Worm (Caenorhabditis elegans) whole organism, L1 larva: Measurements from ENCODE around the gene C47D2.1.

Source experiments
- C04F5.9 ChIP-seq: sonication (generic microtip); optimal IDR thresholded peaks from 2 replicates; lab custom pipeline; 2016; ENCODE audit warnings: missing genetic modification characterization, missing compliant biosample characterization
- C16A3.4 ChIP-seq: fragments of 150-350 bp; optimal IDR thresholded peaks from 2 replicates; lab custom pipeline; 2014; ENCODE audit warnings: missing biosample characterization, missing genetic modification characterization
- C34B4.2 ChIP-seq: sonication (generic microtip); optimal IDR thresholded peaks from 2 replicates; lab custom pipeline; 2017; ENCODE audit warnings: mild to moderate bottlenecking, missing genetic modification characterization, missing compliant biosample characterization
- Y116A8C.19 ChIP-seq: sonication (generic microtip); optimal IDR thresholded peaks from 2 replicates; lab custom pipeline; 2016; ENCODE audit warnings: missing compliant biosample characterization, missing genetic modification characterization, borderline replicate concordance
- alr-1 ChIP-seq: fragments of 200-800 bp; sonication (Bioruptor generic); optimal IDR thresholded peaks from 2 replicates; lab custom pipeline; 2018; ENCODE audit warnings: borderline replicate concordance, mild to moderate bottlenecking, missing genetic modification characterization, missing compliant biosample characterization
- aly-2 ChIP-seq: fragments of 150-350 bp; optimal IDR thresholded peaks from 2 replicates; lab custom pipeline; 2014; ENCODE audit warnings: missing biosample characterization, missing genetic modification characterization
- ceh-63 ChIP-seq: fragments of 200-800 bp; sonication (Bioruptor generic); optimal IDR thresholded peaks from 2 replicates; lab custom pipeline; 2018; ENCODE audit warnings: mild to moderate bottlenecking, missing genetic modification characterization, missing compliant biosample characterization
- ceh-82 ChIP-seq, 3 experiments: fragments of 150-350 bp in 1 of 3; sonication (generic microtip) in 2 of 3; optimal IDR thresholded peaks; 2 replicates each; lab custom pipeline; 2014 to 2017; ENCODE audit warnings: missing biosample characterization in 3 of 3, missing genetic modification characterization in 3 of 3
- ceh-88 ChIP-seq: fragments of 200-800 bp; sonication (Bioruptor generic); IDR thresholded peaks from 2 replicates; pipeline ENCODE4 v1.3.6; 2022; ENCODE audit warnings: missing genetic modification characterization, missing compliant biosample characterization
- ceh-90 ChIP-seq: sonication (generic microtip); optimal IDR thresholded peaks from 2 replicates; lab custom pipeline; 2016; ENCODE audit warnings: missing genetic modification characterization, missing compliant biosample characterization
- ces-1 ChIP-seq: fragments of 150-350 bp; optimal IDR thresholded peaks from 2 replicates; lab custom pipeline; 2014; ENCODE audit warnings: missing biosample characterization, missing genetic modification reagents, missing genetic modification characterization
- dpl-1 ChIP-seq, 3 experiments: fragments of 150-350 bp in 2 of 3; sonication (generic microtip) in 1 of 3; optimal IDR thresholded peaks; 2 replicates each; lab custom pipeline; 2014 to 2017; ENCODE audit warnings: missing biosample characterization in 3 of 3, missing genetic modification characterization in 3 of 3, missing genetic modification reagents in 3 of 3
- dsc-1 ChIP-seq: sonication (generic microtip); optimal IDR thresholded peaks from 2 replicates; lab custom pipeline; 2016; ENCODE audit warnings: mild to moderate bottlenecking, missing genetic modification characterization, missing compliant biosample characterization
- efl-3 ChIP-seq: fragments of 200-800 bp; sonication (Bioruptor generic); optimal IDR thresholded peaks from 2 replicates; lab custom pipeline; 2018; ENCODE audit warnings: mild to moderate bottlenecking, missing genetic modification characterization, missing compliant biosample characterization
- egl-13 ChIP-seq: sonication (generic microtip); optimal IDR thresholded peaks from 2 replicates; lab custom pipeline; 2016; ENCODE audit warnings: missing genotype, missing genetic modification reagents, missing genetic modification characterization, missing compliant biosample characterization
- egl-27 ChIP-seq, 2 experiments: fragments of 150-350 bp in 1 of 2; sonication (generic microtip); optimal IDR thresholded peaks; 3 replicates each; lab custom pipeline; 2017 to 2018; ENCODE audit warnings: missing biosample characterization in 2 of 2, missing genetic modification characterization in 2 of 2, missing genetic modification reagents in 2 of 2
- elt-2 ChIP-seq: sonication (generic microtip); optimal IDR thresholded peaks from 2 replicates; lab custom pipeline; 2016; ENCODE audit warnings: missing genetic modification characterization, mild to moderate bottlenecking, inconsistent platforms, missing compliant biosample characterization, missing genetic modification reagents
- elt-3 ChIP-seq, 6 experiments: fragments of 150-350 bp in 1 of 6; sonication (generic microtip); optimal IDR thresholded peaks; 2 replicates each; lab custom pipeline; 2017 to 2018; ENCODE audit warnings: missing biosample characterization in 6 of 6, missing genetic modification characterization in 6 of 6, inconsistent platforms in 1 of 6
- ets-5 ChIP-seq: fragments of 200-800 bp; sonication (Bioruptor generic); IDR thresholded peaks from 2 replicates; pipeline ENCODE4 v1.3.6; 2022; ENCODE audit warnings: missing genetic modification characterization, missing compliant biosample characterization
- fkh-10 ChIP-seq: sonication (generic microtip); optimal IDR thresholded peaks from 2 replicates; lab custom pipeline; 2017; ENCODE audit warnings: missing biosample characterization, missing genetic modification reagents, missing genetic modification characterization
- fkh-4 ChIP-seq: sonication (generic microtip); optimal IDR thresholded peaks from 2 replicates; lab custom pipeline; 2016; ENCODE audit warnings: missing compliant biosample characterization, missing genetic modification characterization, borderline replicate concordance
- fkh-8 ChIP-seq: sonication (generic microtip); optimal IDR thresholded peaks from 2 replicates; lab custom pipeline; 2016; ENCODE audit warnings: mild to moderate bottlenecking, missing genetic modification characterization, missing compliant biosample characterization
- fos-1 ChIP-seq: fragments of 150-350 bp; optimal IDR thresholded peaks from 2 replicates; lab custom pipeline; 2014; ENCODE audit warnings: missing biosample characterization, missing genetic modification characterization
- grh-1 ChIP-seq: fragments of 200-800 bp; sonication (Bioruptor generic); IDR thresholded peaks from 2 replicates; pipeline ENCODE4 v1.3.6; 2022; ENCODE audit warnings: missing genetic modification reagents, missing genetic modification characterization, missing compliant biosample characterization
- hlh-17 ChIP-seq: fragments of 200-800 bp; sonication (Bioruptor generic); optimal IDR thresholded peaks from 2 replicates; lab custom pipeline; 2018; ENCODE audit warnings: missing genetic modification characterization, mild to moderate bottlenecking, missing compliant biosample characterization, moderate library complexity, borderline replicate concordance
- hlh-4 ChIP-seq: sonication (generic microtip); optimal IDR thresholded peaks from 2 replicates; lab custom pipeline; 2016; ENCODE audit warnings: mild to moderate bottlenecking, missing genetic modification characterization, missing compliant biosample characterization
- hpl-2 ChIP-seq: fragments of 150-350 bp; optimal IDR thresholded peaks from 2 replicates; lab custom pipeline; 2014; ENCODE audit warnings: missing biosample characterization, missing genetic modification reagents, missing genetic modification characterization
- irx-1 ChIP-seq: sonication (generic microtip); optimal IDR thresholded peaks from 2 replicates; lab custom pipeline; 2016; ENCODE audit warnings: missing genetic modification characterization, missing compliant biosample characterization
- isw-1 ChIP-seq: fragments of 200-800 bp; sonication (Bioruptor generic); IDR thresholded peaks from 2 replicates; pipeline ENCODE4 v1.3.6; 2022; ENCODE audit warnings: missing genetic modification characterization, missing compliant biosample characterization
- lin-13 ChIP-seq: fragments of 150-350 bp; optimal IDR thresholded peaks from 2 replicates; lab custom pipeline; 2014; ENCODE audit warnings: missing biosample characterization, missing genetic modification reagents, missing genetic modification characterization
- lin-14 ChIP-seq: fragments of 200-800 bp; sonication (Bioruptor generic); optimal IDR thresholded peaks from 2 replicates; lab custom pipeline; 2018; ENCODE audit warnings: mild to moderate bottlenecking, missing genetic modification characterization, moderate library complexity, missing compliant biosample characterization
- lin-35 ChIP-seq, 2 experiments: fragments of 150-350 bp; optimal IDR thresholded peaks; 2 replicates each; lab custom pipeline; 2014; ENCODE audit warnings: missing biosample characterization in 2 of 2, missing genetic modification characterization in 2 of 2, missing genetic modification reagents in 2 of 2
- lin-39 ChIP-seq: fragments of 150-350 bp; optimal IDR thresholded peaks from 2 replicates; lab custom pipeline; 2014; ENCODE audit warnings: missing biosample characterization, missing genetic modification reagents, missing genetic modification characterization
- lir-3 ChIP-seq: sonication (generic microtip); optimal IDR thresholded peaks from 2 replicates; lab custom pipeline; 2016; ENCODE audit warnings: mild to moderate bottlenecking, missing genetic modification characterization, moderate library complexity, missing compliant biosample characterization; ENCODE audit not compliant: poor library complexity
- lsy-2 ChIP-seq, 2 experiments: fragments of 150-350 bp; optimal IDR thresholded peaks; 2 replicates each; lab custom pipeline; 2014; ENCODE audit warnings: missing biosample characterization in 2 of 2, missing genetic modification characterization in 2 of 2
- mab-9 ChIP-seq: fragments of 200-800 bp; sonication (Bioruptor generic); IDR thresholded peaks from 2 replicates; pipeline ENCODE4 v1.3.6; 2022; ENCODE audit warnings: missing genetic modification reagents, missing genetic modification characterization, missing compliant biosample characterization
- mef-2 ChIP-seq: fragments of 150-350 bp; optimal IDR thresholded peaks from 2 replicates; lab custom pipeline; 2014; ENCODE audit warnings: missing biosample characterization, missing genetic modification characterization
- nhr-12 ChIP-seq: sonication (generic microtip); optimal IDR thresholded peaks from 2 replicates; lab custom pipeline; 2017; ENCODE audit warnings: missing biosample characterization, missing genetic modification characterization
- nhr-47 ChIP-seq: sonication (generic microtip); optimal IDR thresholded peaks from 2 replicates; lab custom pipeline; 2016; ENCODE audit warnings: mild to moderate bottlenecking, missing genetic modification characterization, moderate library complexity, missing compliant biosample characterization
- nhr-85 ChIP-seq: sonication (generic microtip); peaks from one replicate; lab custom pipeline; 2016; ENCODE audit warnings: missing genetic modification characterization, inconsistent platforms, missing compliant biosample characterization
- pqm-1 ChIP-seq: sonication (generic microtip); optimal IDR thresholded peaks from 3 replicates; lab custom pipeline; 2017; ENCODE audit warnings: missing biosample characterization, missing genetic modification characterization
- rnt-1 ChIP-seq: sonication (generic microtip); optimal IDR thresholded peaks from 2 replicates; lab custom pipeline; 2016; ENCODE audit warnings: mild to moderate bottlenecking, missing genetic modification characterization, moderate library complexity, missing compliant biosample characterization
- skn-1 ChIP-seq: fragments of 150-350 bp; optimal IDR thresholded peaks from 2 replicates; lab custom pipeline; 2014; ENCODE audit warnings: missing biosample characterization, missing genetic modification characterization
- snpc-4 ChIP-seq: fragments of 150-350 bp; optimal IDR thresholded peaks from 2 replicates; lab custom pipeline; 2014; ENCODE audit warnings: missing biosample characterization, missing genetic modification characterization
- sox-4 ChIP-seq: sonication (generic microtip); optimal IDR thresholded peaks from 2 replicates; lab custom pipeline; 2016; ENCODE audit warnings: missing genetic modification characterization, missing compliant biosample characterization
- swsn-7 ChIP-seq: sonication (generic microtip); optimal IDR thresholded peaks from 2 replicates; lab custom pipeline; 2016; ENCODE audit warnings: missing genetic modification characterization, missing compliant biosample characterization
- tbx-2 ChIP-seq: sonication (generic microtip); optimal IDR thresholded peaks from 2 replicates; lab custom pipeline; 2016; ENCODE audit warnings: missing genetic modification characterization, missing compliant biosample characterization
- unc-86 ChIP-seq: sonication (generic microtip); optimal IDR thresholded peaks from 2 replicates; lab custom pipeline; 2016; ENCODE audit warnings: missing genetic modification characterization, missing compliant biosample characterization
- unc-98 ChIP-seq: fragments of 200-800 bp; sonication (Bioruptor generic); IDR thresholded peaks from 2 replicates; pipeline ENCODE4 v1.3.6; 2022; ENCODE audit warnings: missing genetic modification characterization, missing compliant biosample characterization
- vab-15 ChIP-seq: sonication (generic microtip); optimal IDR thresholded peaks from 2 replicates; lab custom pipeline; 2017; ENCODE audit warnings: missing genotype, mild to moderate bottlenecking, missing genetic modification characterization, missing compliant biosample characterization
- zag-1 ChIP-seq: fragments of 150-350 bp; optimal IDR thresholded peaks from 2 replicates; lab custom pipeline; 2014; ENCODE audit warnings: missing biosample characterization, missing genetic modification characterization
- ztf-11 ChIP-seq, 2 experiments: sonication (generic microtip); optimal IDR thresholded peaks; 2 replicates each; lab custom pipeline; 2016 to 2017; ENCODE audit warnings: missing genetic modification characterization in 2 of 2, missing biosample characterization in 1 of 2, missing compliant biosample characterization in 1 of 2
- ztf-4 ChIP-seq: fragments of 150-350 bp; optimal IDR thresholded peaks from 2 replicates; lab custom pipeline; 2014; ENCODE audit warnings: missing biosample characterization, missing genetic modification characterization

Gene C47D2.1

ce11 chrX:8210999-8211398, 3.9 kb upstream of the C47D2.1 start, which contains the start of gene cdd-1 (continued):
- TF ChIP-seq lin-35 (GFP tag; optimal IDR thresholded peaks at IDR 0.05; lab: Kevin White, UChicago) (peak in 1 of 2 experiments; percentile 72), grh-1 (0 out of 2 replicates have a peak, but pooled peaks have one; percentile 5), rnt-1 (no peak), C16A3.4 (no peak), alr-1 (tag; lab: Kevin White, UChicago) (no peak), ceh-88 (no peak), Y116A8C.19 (tag; lab: Kevin White, UChicago) (no peak), dsc-1 (tag; lab: Kevin White, UChicago) (no peak), nhr-85 (peak; percentile 73), irx-1 (no peak), fkh-4 (tag; lab: Kevin White, UChicago) (no peak), lin-14 (peak; percentile 34), hlh-4 (tag; lab: Kevin White, UChicago) (no peak), lsy-2 (tag; optimal IDR thresholded peaks at IDR 0.05; lab: Kevin White, UChicago) (no peak), fkh-10 (GFP tag; lab: Kevin White, UChicago) (no peak), aly-2 (tag; lab: Kevin White, UChicago) (no peak), hpl-2 (GFP tag; lab: Kevin White, UChicago) (no peak), nhr-12 (no peak), zag-1 (tag; lab: Kevin White, UChicago) (no peak), ztf-4 (tag; lab: Kevin White, UChicago) (no peak), elt-2 (tag; lab: Kevin White, UChicago) (peak; percentile 87), swsn-7 (no peak), ceh-82 (tag; optimal IDR thresholded peaks at IDR 0.05; lab: Kevin White, UChicago) (no peak), lin-13 (no peak), ceh-90 (tag; lab: Kevin White, UChicago) (no peak), ztf-11 (tag; optimal IDR thresholded peaks at IDR 0.05; lab: Kevin White, UChicago) (no peak), dpl-1 (GFP tag; optimal IDR thresholded peaks at IDR 0.05; lab: Kevin White, UChicago) (no peak), tbx-2 (no peak), nhr-47 (tag; lab: Kevin White, UChicago) (no peak), unc-86 (no peak), sox-4 (tag; lab: Kevin White, UChicago) (no peak), egl-13 (tag; lab: Kevin White, UChicago) (no peak), pqm-1 (tag; lab: Kevin White, UChicago) (no peak), fkh-8 (tag; lab: Kevin White, UChicago) (no peak), egl-27 (tag; optimal IDR thresholded peaks at IDR 0.05; lab: Kevin White, UChicago) (no peak), lin-39 (tag; lab: Kevin White, UChicago) (no peak), C04F5.9 (tag; lab: Kevin White, UChicago) (no peak), hlh-17 (no peak), vab-15 (tag; lab: Kevin White, UChicago) (no peak), unc-98 (GFP tag; lab: Robert Waterston, UW) (no peak), lir-3 (tag; lab: Kevin White, UChicago) (no peak), skn-1 (tag; lab: Kevin White, UChicago) (no peak), snpc-4 (no peak), mef-2 (no peak), isw-1 (GFP tag; lab: Robert Waterston, UW) (no peak), efl-3 (no peak), mab-9 (0 out of 2 replicates have a peak, but pooled peaks have one; percentile 9), ceh-63 (GFP tag; lab: Kevin White, UChicago) (no peak), fos-1 (tag; lab: Kevin White, UChicago) (no peak), elt-3 (tag; optimal IDR thresholded peaks at IDR 0.05; lab: Kevin White, UChicago) (peak in 5 of 6 experiments; percentile 17 to 90 (median 52)), C34B4.2 (tag; lab: Kevin White, UChicago) (no peak), ets-5 (GFP tag; lab: Robert Waterston, UW) (no peak), ces-1 (no peak)
